Worm (Caenorhabditis elegans) whole organism, late embryonic: ENCODE measurements around the gene M04B2.6.

Source experiments
- F13H6.1 ChIP-seq: sonication (generic microtip); optimal IDR thresholded peaks from 2 replicates; lab custom pipeline; 2016; ENCODE audit warnings: missing genetic modification characterization, missing compliant biosample characterization
- ama-1 ChIP-seq: fragments of 150-350 bp; optimal IDR thresholded peaks from 2 replicates; lab custom pipeline; 2014
- dve-1 ChIP-seq: sonication (generic microtip); optimal IDR thresholded peaks from 2 replicates; lab custom pipeline; 2017; ENCODE audit warnings: antibody characterized with exemption, mild to moderate bottlenecking, missing genetic modification characterization, missing compliant biosample characterization
- ets-4 ChIP-seq: sonication (generic microtip); optimal IDR thresholded peaks from 2 replicates; lab custom pipeline; 2016; ENCODE audit warnings: missing genetic modification characterization, missing compliant biosample characterization
- fkh-10 ChIP-seq: fragments of 150-350 bp; optimal IDR thresholded peaks from 2 replicates; lab custom pipeline; 2014; ENCODE audit warnings: missing biosample characterization, missing genetic modification reagents, missing genetic modification characterization
- lim-6 ChIP-seq: sonication (generic microtip); optimal IDR thresholded peaks from 2 replicates; lab custom pipeline; 2016; ENCODE audit warnings: missing genetic modification characterization, missing compliant biosample characterization
- lin-11 ChIP-seq: fragments of 200-800 bp; sonication (Bioruptor generic); optimal IDR thresholded peaks from 2 replicates; lab custom pipeline; 2018; ENCODE audit warnings: mild to moderate bottlenecking, missing genetic modification characterization, missing compliant biosample characterization
- pha-4 ChIP-seq: fragments of 150-350 bp; optimal IDR thresholded peaks from 2 replicates; lab custom pipeline; 2018; ENCODE audit warnings: missing biosample characterization, missing genetic modification reagents, missing genetic modification characterization
- pqm-1 ChIP-seq: sonication (generic microtip); optimal IDR thresholded peaks from 2 replicates; lab custom pipeline; 2016; ENCODE audit warnings: missing genetic modification characterization, missing compliant biosample characterization
- sdc-2 ChIP-seq: sonication (generic microtip); optimal IDR thresholded peaks from 2 replicates; lab custom pipeline; 2016; ENCODE audit warnings: missing genotype, missing genetic modification characterization, missing compliant biosample characterization
- tbx-2 ChIP-seq: sonication (generic microtip); optimal IDR thresholded peaks from 2 replicates; lab custom pipeline; 2016; ENCODE audit warnings: missing genetic modification characterization, missing compliant biosample characterization
- unc-86 ChIP-seq: sonication (generic microtip); optimal IDR thresholded peaks from 2 replicates; lab custom pipeline; 2016; ENCODE audit warnings: missing genetic modification characterization, missing compliant biosample characterization

- TF ChIP-seq ets-4 (tag; lab: Kevin White, UChicago) = no peak
- TF ChIP-seq pha-4 (tag; lab: Kevin White, UChicago) = no peak
- no peak for TF ChIP-seq lim-6 (tag; lab: Kevin White, UChicago)
- TF ChIP-seq ama-1 = no peak
- no peak for TF ChIP-seq tbx-2
- no peak for TF ChIP-seq pqm-1
- TF ChIP-seq lin-11 (tag; lab: Kevin White, UChicago) = no peak
- TF ChIP-seq dve-1 (tag; lab: Kevin White, UChicago) = no peak
- TF ChIP-seq fkh-10 (GFP tag; lab: Kevin White, UChicago) = no peak
- TF ChIP-seq unc-86 (tag; lab: Kevin White, UChicago) = no peak
- no peak for TF ChIP-seq F13H6.1 (tag; lab: Kevin White, UChicago)
- TF ChIP-seq sdc-2 (tag; lab: Kevin White, UChicago) = no peak
Observed at ce11 chrIV:11504416-11504815, 6.1 kb downstream of the M04B2.6 start, which contains the start of gene twk-25.
